Fruit fly (Drosophila melanogaster) whole organism: ENCODE results near the gene armi.

Source experiments
- CG8478 ChIP-seq: fragments of >200 bp; optimal IDR thresholded peaks from 2 replicates; lab custom pipeline; 2018; ENCODE audit warnings: inconsistent platforms
- Dll ChIP-seq: fragments of >200 bp; optimal IDR thresholded peaks from 2 replicates; lab custom pipeline; 2017
- EcR ChIP-seq, 2 experiments: fragments of >200 bp; optimal IDR thresholded peaks; 2 replicates each; lab custom pipeline; 2017; ENCODE audit warnings: missing biosample characterization in 2 of 2, missing genetic modification characterization in 2 of 2, missing genetic modification reagents in 2 of 2
- pan ChIP-seq: fragments of >200 bp; optimal IDR thresholded peaks from 2 replicates; lab custom pipeline; 2017
- psq ChIP-seq: fragments of >200 bp; optimal IDR thresholded peaks from 2 replicates; lab custom pipeline; 2017
- usp ChIP-seq: fragments of >200 bp; optimal IDR thresholded peaks from 2 replicates; lab custom pipeline; 2017; ENCODE audit warnings: missing biosample characterization, missing genetic modification characterization, mixed read lengths

dm6 chr3L:3456009-3456566 lies 5.0 kb upstream of the armi start:
- TF ChIP-seq Dll (lab: Kevin White, UChicago) (no peak), psq (lab: Kevin White, UChicago) (no peak), pan (lab: Kevin White, UChicago) (no peak), CG8478 (no peak), EcR (GFP tag; optimal IDR thresholded peaks at IDR 0.05; lab: Kevin White, UChicago) (no peak), usp (GFP tag; lab: Kevin White, UChicago) (no peak)
